Fruit fly (Drosophila melanogaster) whole organism, embryonic: Measurements from ENCODE around the gene CG2059.

Experiments used
- ATbp ChIP-seq: fragments of 200-800 bp; sonication (Bioruptor generic); optimal IDR thresholded peaks from 2 replicates; lab custom pipeline; 2017; ENCODE audit warnings: missing biosample characterization, mild to moderate bottlenecking, missing genetic modification characterization, missing genetic modification reagents
- CG10979 ChIP-seq: fragments of 200-800 bp; sonication (Bioruptor generic); optimal IDR thresholded peaks from 2 replicates; lab custom pipeline; 2018; ENCODE audit warnings: missing biosample characterization, mild to moderate bottlenecking, missing genetic modification characterization, moderate library complexity
- CG11560 ChIP-seq: fragments of 200-800 bp; sonication (Bioruptor generic); IDR thresholded peaks from 3 replicates; pipeline ENCODE4 v1.3.6; 2022; ENCODE audit warnings: missing biosample characterization, missing genetic modification characterization
- CG12391 ChIP-seq: fragments of 200-800 bp; sonication (Bioruptor generic); optimal IDR thresholded peaks from 3 replicates; lab custom pipeline; 2018; ENCODE audit warnings: missing biosample characterization, mild to moderate bottlenecking, missing genetic modification characterization, moderate library complexity
- CG13894 ChIP-seq: fragments of 200-800 bp; sonication (Bioruptor generic); optimal IDR thresholded peaks from 3 replicates; lab custom pipeline; 2018; ENCODE audit warnings: missing biosample characterization, mild to moderate bottlenecking, missing genetic modification characterization, moderate library complexity
- CG18476 ChIP-seq: fragments of 200-800 bp; sonication (Bioruptor generic); optimal IDR thresholded peaks from 2 replicates; lab custom pipeline; 2016; ENCODE audit warnings: missing biosample characterization, mild to moderate bottlenecking, missing genetic modification characterization
- CG2202 ChIP-seq: fragments of 200-800 bp; sonication (Bioruptor generic); optimal IDR thresholded peaks from 2 replicates; lab custom pipeline; 2018; ENCODE audit warnings: missing biosample characterization, mild to moderate bottlenecking, missing genetic modification characterization
- CG2875 ChIP-seq: fragments of 200-800 bp; sonication (Bioruptor generic); optimal IDR thresholded peaks from 2 replicates; lab custom pipeline; 2017; ENCODE audit warnings: missing biosample characterization, mild to moderate bottlenecking, missing genetic modification characterization, missing genetic modification reagents
- CG34376 ChIP-seq: fragments of 200-800 bp; sonication (Bioruptor generic); optimal IDR thresholded peaks from 2 replicates; lab custom pipeline; 2018; ENCODE audit warnings: missing biosample characterization, mild to moderate bottlenecking, missing genetic modification characterization
- CG3995 ChIP-seq: fragments of 200-800 bp; sonication (Bioruptor generic); optimal IDR thresholded peaks from 3 replicates; lab custom pipeline; 2016; ENCODE audit warnings: missing biosample characterization, missing genetic modification characterization
- CG5245 ChIP-seq: fragments of 200-800 bp; sonication (Bioruptor generic); optimal IDR thresholded peaks from 3 replicates; lab custom pipeline; 2016; ENCODE audit warnings: missing biosample characterization, missing genetic modification characterization
- CG6654 ChIP-seq: fragments of 200-800 bp; sonication (Bioruptor generic); optimal IDR thresholded peaks from 2 replicates; lab custom pipeline; 2017; ENCODE audit warnings: missing biosample characterization, mild to moderate bottlenecking, missing genetic modification characterization
- CG6813 ChIP-seq: fragments of 200-800 bp; sonication (Bioruptor generic); optimal IDR thresholded peaks from 2 replicates; lab custom pipeline; 2017; ENCODE audit warnings: missing biosample characterization, missing genetic modification characterization, mild to moderate bottlenecking, moderate library complexity, missing genetic modification reagents
- CG9876 ChIP-seq: fragments of 200-800 bp; sonication (Bioruptor generic); optimal IDR thresholded peaks from 2 replicates; lab custom pipeline; 2016; ENCODE audit warnings: missing biosample characterization, missing genetic modification characterization
- D19A ChIP-seq: fragments of 200-800 bp; optimal IDR thresholded peaks from 3 replicates; lab custom pipeline; 2019; ENCODE audit warnings: missing biosample characterization, mild to moderate bottlenecking, missing genetic modification characterization, moderate library complexity
- D19B ChIP-seq: fragments of 200-800 bp; sonication (Bioruptor generic); optimal IDR thresholded peaks from 2 replicates; lab custom pipeline; 2017; ENCODE audit warnings: missing biosample characterization, mild to moderate bottlenecking, missing genetic modification characterization
- Dp ChIP-seq: fragments of 200-800 bp; sonication (Bioruptor generic); optimal IDR thresholded peaks from 2 replicates; lab custom pipeline; 2018; ENCODE audit warnings: missing biosample characterization, mild to moderate bottlenecking, missing genetic modification characterization, moderate library complexity
- Jarid2 ChIP-seq: fragments of 200-800 bp; sonication (Bioruptor generic); optimal IDR thresholded peaks from 3 replicates; lab custom pipeline; 2017; ENCODE audit warnings: mild to moderate bottlenecking, missing biosample characterization, missing genetic modification reagents, missing genetic modification characterization
- Lpt ChIP-seq: fragments of >200 bp; optimal IDR thresholded peaks from 2 replicates; lab custom pipeline; 2018; ENCODE audit warnings: missing biosample characterization, missing genetic modification characterization
- MESR4 ChIP-seq: fragments of 200-800 bp; sonication (Bioruptor generic); optimal IDR thresholded peaks from 2 replicates; lab custom pipeline; 2018; ENCODE audit warnings: missing biosample characterization, mild to moderate bottlenecking, missing genetic modification characterization, moderate library complexity
- Mrtf ChIP-seq: fragments of 200-800 bp; sonication (Bioruptor generic); IDR thresholded peaks from 3 replicates; pipeline ENCODE4 v1.3.6; 2022; ENCODE audit warnings: missing biosample characterization, missing genetic modification characterization
- Taf1 ChIP-seq: fragments of 200-800 bp; sonication (Bioruptor generic); IDR thresholded peaks from 2 replicates; pipeline ENCODE4 v1.3.6; 2022; ENCODE audit warnings: missing biosample characterization, missing genetic modification characterization
- Vsx1 ChIP-seq: fragments of 200-800 bp; sonication (Bioruptor generic); optimal IDR thresholded peaks from 2 replicates; lab custom pipeline; 2017; ENCODE audit warnings: missing biosample characterization, mild to moderate bottlenecking, missing genetic modification characterization, missing genetic modification reagents
- abd-A ChIP-seq: fragments of 200-800 bp; sonication (Bioruptor generic); optimal IDR thresholded peaks from 3 replicates; lab custom pipeline; 2019; ENCODE audit warnings: missing biosample characterization, mild to moderate bottlenecking, missing genetic modification characterization, moderate library complexity
- amos ChIP-seq: fragments of 200-800 bp; sonication (Bioruptor generic); IDR thresholded peaks from 2 replicates; pipeline ENCODE4 v1.3.6; 2022; ENCODE audit warnings: missing biosample characterization, missing genetic modification characterization; ENCODE audit not compliant: partially characterized antibody
- bcd ChIP-seq: fragments of 200-800 bp; sonication (Bioruptor generic); optimal IDR thresholded peaks from 2 replicates; lab custom pipeline; 2017; ENCODE audit warnings: missing biosample characterization, mild to moderate bottlenecking, missing genetic modification characterization
- chinmo ChIP-seq: fragments of 200-800 bp; sonication (Bioruptor generic); IDR thresholded peaks from 4 replicates; pipeline ENCODE4 v1.3.6; 2022; ENCODE audit warnings: missing biosample characterization, missing genetic modification characterization; ENCODE audit not compliant: partially characterized antibody
- chm ChIP-seq: fragments of 200-800 bp; sonication (Bioruptor generic); IDR thresholded peaks from 2 replicates; pipeline ENCODE4 v1.3.6; 2022; ENCODE audit warnings: missing biosample characterization, missing genetic modification characterization
- chn ChIP-seq: fragments of 200-800 bp; sonication (Bioruptor generic); optimal IDR thresholded peaks from 2 replicates; lab custom pipeline; 2016; ENCODE audit warnings: missing biosample characterization, missing genetic modification characterization
- ci ChIP-seq: fragments of 200-800 bp; sonication (Bioruptor generic); IDR thresholded peaks from 3 replicates; pipeline ENCODE4 v1.3.6; 2022; ENCODE audit warnings: missing biosample characterization, missing genetic modification characterization
- gem ChIP-seq: fragments of 200-800 bp; sonication (Bioruptor generic); optimal IDR thresholded peaks from 2 replicates; lab custom pipeline; 2019; ENCODE audit warnings: missing biosample characterization, mild to moderate bottlenecking, missing genetic modification characterization, moderate library complexity
- grau ChIP-seq: fragments of 200-800 bp; optimal IDR thresholded peaks from 3 replicates; lab custom pipeline; 2019; ENCODE audit warnings: missing biosample characterization, mild to moderate bottlenecking, missing genetic modification characterization, moderate library complexity
- hkb ChIP-seq, 2 experiments: fragments of 200-800 bp in 1 of 2; fragments of >200 bp in 1 of 2; sonication (Bioruptor generic) in 1 of 2; IDR thresholded peaks in 1 of 2; optimal IDR thresholded peaks in 1 of 2; 2 replicates each; pipeline versions ENCODE4 v1.3.6 to Lab custom; 2017 to 2022; ENCODE audit warnings: missing biosample characterization in 1 of 2, missing genetic modification characterization in 1 of 2
- hth ChIP-seq: fragments of >200 bp; optimal IDR thresholded peaks from 2 replicates; lab custom pipeline; 2017; ENCODE audit warnings: inconsistent platforms
- ken ChIP-seq: fragments of 200-800 bp; sonication (Bioruptor generic); IDR thresholded peaks from 3 replicates; pipeline ENCODE4 v1.3.6; 2022; ENCODE audit warnings: missing biosample characterization, missing genetic modification characterization
- kni ChIP-seq: fragments of 200-800 bp; sonication (Bioruptor generic); optimal IDR thresholded peaks from 3 replicates; lab custom pipeline; 2017; ENCODE audit warnings: mild to moderate bottlenecking, missing biosample characterization, missing genetic modification reagents, missing genetic modification characterization
- knrl ChIP-seq: fragments of 200-800 bp; sonication (Bioruptor generic); IDR thresholded peaks from 3 replicates; pipeline ENCODE4 v1.3.6; 2022; ENCODE audit warnings: missing biosample characterization, missing genetic modification characterization; ENCODE audit not compliant: partially characterized antibody
- lilli ChIP-seq: fragments of 200-800 bp; sonication (Bioruptor generic); optimal IDR thresholded peaks from 3 replicates; lab custom pipeline; 2016; ENCODE audit warnings: missing biosample characterization, missing genetic modification characterization
- prd ChIP-seq, 3 experiments: fragments of >200 bp in 2 of 3; fragments of 200-800 bp in 1 of 3; sonication (Bioruptor generic) in 1 of 3; optimal IDR thresholded peaks in 2 of 3; IDR thresholded peaks in 1 of 3; 2 replicates in 2 of 3; 3 replicates in 1 of 3; pipeline versions ENCODE4 v1.3.6 to Lab custom; 2017 to 2022; ENCODE audit warnings: missing biosample characterization in 1 of 3, missing genetic modification characterization in 1 of 3
- ranshi ChIP-seq: fragments of 200-800 bp; sonication (Bioruptor generic); IDR thresholded peaks from 2 replicates; pipeline ENCODE4 v1.3.6; 2022; ENCODE audit warnings: missing biosample characterization, missing genetic modification characterization
- slou ChIP-seq: fragments of 200-800 bp; sonication (Bioruptor generic); optimal IDR thresholded peaks from 3 replicates; lab custom pipeline; 2016; ENCODE audit warnings: missing biosample characterization, missing genetic modification characterization
- ssp ChIP-seq: fragments of 200-800 bp; sonication (Bioruptor generic); IDR thresholded peaks from 2 replicates; pipeline ENCODE4 v1.3.6; 2022; ENCODE audit warnings: missing biosample characterization, missing genetic modification characterization
- tap ChIP-seq: fragments of 200-800 bp; optimal IDR thresholded peaks from 3 replicates; lab custom pipeline; 2019; ENCODE audit warnings: missing biosample characterization, mild to moderate bottlenecking, missing genetic modification characterization, moderate library complexity
- tio ChIP-seq: fragments of 200-800 bp; sonication (Bioruptor generic); optimal IDR thresholded peaks from 2 replicates; lab custom pipeline; 2017; ENCODE audit warnings: missing biosample characterization, missing genetic modification characterization, inconsistent platforms
- wek ChIP-seq: fragments of 200-800 bp; sonication (Bioruptor generic); optimal IDR thresholded peaks from 3 replicates; lab custom pipeline; 2018; ENCODE audit warnings: missing biosample characterization, mild to moderate bottlenecking, missing genetic modification characterization, moderate library complexity
- zen2 ChIP-seq: fragments of 200-800 bp; sonication (Bioruptor generic); IDR thresholded peaks from 3 replicates; pipeline ENCODE4 v1.3.6; 2022; ENCODE audit warnings: missing biosample characterization, missing genetic modification characterization; ENCODE audit not compliant: partially characterized antibody

The CG2059 gene

dm6 chrX:7301351-7302328 lies 15.5 kb downstream of the CG2059 start (continued):
- peak; percentile 7 for TF ChIP-seq chn (GFP tag; lab: Kevin White, UChicago)
- no peak for TF ChIP-seq CG34376 (GFP tag; lab: Kevin White, UChicago)
- TF ChIP-seq tap (tag; lab: Kevin White, UChicago) = peak; percentile 23
- TF ChIP-seq Vsx1 (GFP tag; lab: Kevin White, UChicago) = no peak
- no peak for TF ChIP-seq Taf1
- TF ChIP-seq CG11560 (tag; lab: Robert Waterston, UW) = no peak
- no peak for TF ChIP-seq CG9876 (GFP tag; lab: Kevin White, UChicago)
- TF ChIP-seq prd (optimal IDR thresholded peaks at IDR 0.05; lab: Kevin White, UChicago) = no peak
- TF ChIP-seq prd (GFP tag; IDR thresholded peaks at IDR 0.05; lab: Robert Waterston, UW) = peak; percentile 50; the same call in 1 of the 3 replicates
- peak; percentile 70 for TF ChIP-seq tio (GFP tag; lab: Kevin White, UChicago)
- TF ChIP-seq Dp (GFP tag; lab: Kevin White, UChicago) = no peak
- 0 out of 3 replicates have a peak, but pooled peaks have one; percentile 39 for TF ChIP-seq ken (GFP tag; lab: Robert Waterston, UW)
- TF ChIP-seq kni = no peak
- peak; percentile 35 for TF ChIP-seq ranshi (GFP tag; lab: Robert Waterston, UW)
- no peak for TF ChIP-seq CG2202 (tag; lab: Kevin White, UChicago)
- no peak for TF ChIP-seq CG13894 (tag; lab: Kevin White, UChicago)
- TF ChIP-seq CG2875 = peak; percentile 52
- peak; percentile 71 for TF ChIP-seq gem (tag; lab: Kevin White, UChicago)
- TF ChIP-seq hkb (optimal IDR thresholded peaks at IDR 0.05; lab: Kevin White, UChicago) = no peak
- TF ChIP-seq hkb (GFP tag; IDR thresholded peaks at IDR 0.05; lab: Robert Waterston, UW) = no peak
- peak; percentile 71 for TF ChIP-seq CG10979 (tag; lab: Kevin White, UChicago)
- peak; percentile 43 for TF ChIP-seq lilli (GFP tag; lab: Kevin White, UChicago)
- TF ChIP-seq CG5245 (GFP tag; lab: Kevin White, UChicago) = no peak
- TF ChIP-seq Lpt (GFP tag; lab: Kevin White, UChicago) = no peak
- TF ChIP-seq ci (GFP tag; lab: Robert Waterston, UW) = peak; percentile 80
- TF ChIP-seq wek (GFP tag; lab: Kevin White, UChicago) = no peak
- no peak for TF ChIP-seq zen2 (GFP tag; lab: Robert Waterston, UW)
- TF ChIP-seq D19B (GFP tag; lab: Kevin White, UChicago) = peak; percentile 5
- no peak for TF ChIP-seq amos (GFP tag; lab: Robert Waterston, UW)
- 0 out of 2 replicates have a peak, but pooled peaks have one; percentile 15 for TF ChIP-seq ssp (GFP tag; lab: Robert Waterston, UW)
- no peak for TF ChIP-seq chm (GFP tag; lab: Robert Waterston, UW)
- TF ChIP-seq CG6654 (GFP tag; lab: Kevin White, UChicago) = peak; percentile 50
- peak; percentile 29 for TF ChIP-seq Jarid2
- no peak for TF ChIP-seq hth (lab: Kevin White, UChicago)
- TF ChIP-seq CG6813 = peak; percentile 32
- TF ChIP-seq chinmo (GFP tag; lab: Robert Waterston, UW) = no peak
- no peak; the same call in 2 of the 3 replicates for TF ChIP-seq Mrtf (GFP tag; lab: Robert Waterston, UW)
- no peak for TF ChIP-seq knrl
- TF ChIP-seq CG12391 (tag; lab: Kevin White, UChicago) = peak; percentile 67
- peak; percentile 65 for TF ChIP-seq D19A (tag; lab: Kevin White, UChicago)
- peak; percentile 2 for TF ChIP-seq CG3995
- TF ChIP-seq bcd = peak; percentile 59
- no peak for TF ChIP-seq abd-A (tag; lab: Kevin White, UChicago)
- TF ChIP-seq ATbp (GFP tag; lab: Kevin White, UChicago) = peak; percentile 41
- peak; percentile 62 for TF ChIP-seq grau (tag; lab: Kevin White, UChicago)
- no peak for TF ChIP-seq slou (GFP tag; lab: Kevin White, UChicago)
- TF ChIP-seq MESR4 (GFP tag; lab: Kevin White, UChicago) = no peak
- TF ChIP-seq CG18476 (GFP tag; lab: Kevin White, UChicago) = peak; percentile 17
